Worm (Caenorhabditis elegans) whole organism, L4 larva: Measurements from ENCODE around the gene C14A6.7.

ENCODE experiments used
- Y5F2A.4 ChIP-seq: fragments of 200-800 bp; sonication (Bioruptor generic); optimal IDR thresholded peaks from 2 replicates; lab custom pipeline; 2018; ENCODE audit warnings: mild to moderate bottlenecking, missing genetic modification characterization, missing compliant biosample characterization
- aly-2 ChIP-seq: sonication (generic microtip); optimal IDR thresholded peaks from 2 replicates; lab custom pipeline; 2018; ENCODE audit warnings: missing biosample characterization, missing genetic modification characterization
- ama-1 ChIP-seq: fragments of 150-350 bp; optimal IDR thresholded peaks from 2 replicates; lab custom pipeline; 2014; ENCODE audit warnings: inconsistent platforms, mixed read lengths
- ceh-32 ChIP-seq: sonication (generic microtip); optimal IDR thresholded peaks from 2 replicates; lab custom pipeline; 2016; ENCODE audit warnings: mild to moderate bottlenecking, missing genetic modification characterization, missing compliant biosample characterization; ENCODE audit not compliant: poor library complexity
- dpl-1 ChIP-seq: fragments of 150-350 bp; optimal IDR thresholded peaks from 2 replicates; lab custom pipeline; 2014; ENCODE audit warnings: missing biosample characterization, missing genetic modification reagents, missing genetic modification characterization
- duxl-1 ChIP-seq: sonication (generic microtip); optimal IDR thresholded peaks from 2 replicates; lab custom pipeline; 2016; ENCODE audit warnings: mild to moderate bottlenecking, missing genetic modification characterization, moderate library complexity, missing compliant biosample characterization; ENCODE audit not compliant: poor library complexity
- lin-15B ChIP-seq: fragments of 150-350 bp; sonication (generic microtip); optimal IDR thresholded peaks from 3 replicates; lab custom pipeline; 2014; ENCODE audit warnings: missing biosample characterization, missing genetic modification characterization
- nhr-102 ChIP-seq: sonication (generic microtip); optimal IDR thresholded peaks from 2 replicates; lab custom pipeline; 2016; ENCODE audit warnings: mild to moderate bottlenecking, missing genetic modification characterization, moderate library complexity, missing compliant biosample characterization
- nhr-25 ChIP-seq: sonication (generic microtip); optimal IDR thresholded peaks from 2 replicates; lab custom pipeline; 2017; ENCODE audit warnings: missing genetic modification characterization, mild to moderate bottlenecking, missing compliant biosample characterization, antibody characterized with exemption, moderate library complexity, borderline replicate concordance; ENCODE audit not compliant: insufficient read depth
- nhr-28 ChIP-seq: fragments of 150-350 bp; optimal IDR thresholded peaks from 2 replicates; lab custom pipeline; 2014; ENCODE audit warnings: missing biosample characterization, missing genetic modification characterization
- nhr-41 ChIP-seq: fragments of 200-800 bp; sonication (Bioruptor generic); IDR thresholded peaks from 2 replicates; pipeline ENCODE4 v1.3.6; 2022; ENCODE audit warnings: missing genetic modification reagents, missing genetic modification characterization, missing compliant biosample characterization
- nhr-48 ChIP-seq: sonication (generic microtip); optimal IDR thresholded peaks from 2 replicates; lab custom pipeline; 2016; ENCODE audit warnings: mild to moderate bottlenecking, missing genetic modification characterization, missing compliant biosample characterization
- pha-4 ChIP-seq, 2 experiments: fragments of 150-350 bp in 1 of 2; fragments of 200-800 bp in 1 of 2; sonication (Bioruptor generic) in 1 of 2; IDR thresholded peaks in 1 of 2; optimal IDR thresholded peaks in 1 of 2; 2 replicates each; pipeline versions ENCODE4 v1.3.6 to Lab custom; 2014 to 2022; ENCODE audit warnings: missing genetic modification characterization in 2 of 2, missing genetic modification reagents in 2 of 2, missing biosample characterization in 1 of 2, missing compliant biosample characterization in 1 of 2
- unc-39 ChIP-seq: sonication (generic microtip); optimal IDR thresholded peaks from 2 replicates; lab custom pipeline; 2017; ENCODE audit warnings: missing biosample characterization, missing genetic modification characterization

DNA sequence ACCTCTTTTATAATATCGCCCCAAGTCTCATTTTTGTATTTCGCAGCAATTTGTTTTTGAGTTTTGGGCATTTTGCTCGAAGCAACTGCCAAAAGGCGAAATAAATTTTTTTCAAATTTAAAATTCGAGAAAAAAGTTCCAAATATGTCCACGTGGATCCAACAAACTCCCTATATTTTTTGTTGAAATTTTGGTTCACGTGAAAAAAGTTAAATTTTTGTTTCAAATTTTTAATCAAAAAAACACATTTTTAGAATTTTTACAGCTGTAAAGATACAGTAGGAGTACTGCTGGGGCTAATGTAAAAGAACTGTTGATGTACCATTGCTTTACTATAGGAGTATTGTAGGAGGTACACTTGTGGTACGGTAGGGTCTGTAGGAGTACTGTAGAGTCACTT lies 1.0 kb downstream of the C14A6.7 start, which contains the start of gene C14A6.6:
- TF ChIP-seq duxl-1 (tag; lab: Kevin White, UChicago) (no peak), pha-4 (GFP tag; IDR thresholded peaks at IDR 0.05; lab: Robert Waterston, UW) (no peak), pha-4 (tag; optimal IDR thresholded peaks at IDR 0.05; lab: Kevin White, UChicago) (no peak), ama-1 (no peak), dpl-1 (GFP tag; lab: Kevin White, UChicago) (no peak), nhr-48 (tag; lab: Kevin White, UChicago) (no peak), aly-2 (tag; lab: Kevin White, UChicago) (no peak), lin-15B (tag; lab: Kevin White, UChicago) (no peak), ceh-32 (no peak), nhr-41 (no peak), Y5F2A.4 (GFP tag; lab: Kevin White, UChicago) (no peak), nhr-25 (tag; lab: Kevin White, UChicago) (no peak), nhr-102 (tag; lab: Kevin White, UChicago) (no peak), nhr-28 (no peak), unc-39 (tag; lab: Kevin White, UChicago) (no peak)
